Worm (Caenorhabditis elegans): ENCODE data around the gene vms-1.

Gene vms-1

ce11 chrIII:8124323-8124722, 36.0 kb downstream of the vms-1 start (continued):
- TF ChIP-seq nhr-20 (tag; optimal IDR thresholded peaks at IDR 0.05) (peak; percentile 40), ama-1 (optimal IDR thresholded peaks at IDR 0.05) (no peak), zip-4 (GFP tag; optimal IDR thresholded peaks at IDR 0.05) (no peak), dpl-1 (GFP tag; optimal IDR thresholded peaks at IDR 0.05) (peak; percentile 13 to 27 (median 27)), nhr-28 (tag; optimal IDR thresholded peaks at IDR 0.05) (no peak), nhr-19 (GFP tag; conservative IDR thresholded peaks at IDR 0.05) (peak; percentile 31; the same call in 1 of the 2 replicates), fos-1 (tag; optimal IDR thresholded peaks at IDR 0.05) (peak; percentile 76), mef-2 (tag; optimal IDR thresholded peaks at IDR 0.05) (no peak), ceh-82 (tag; optimal IDR thresholded peaks at IDR 0.05) (peak; percentile 0 to 62 (median 9)), unc-62 (GFP tag; optimal IDR thresholded peaks at IDR 0.05) (no peak), nhr-85 (tag) (peak; percentile 77), lin-14 (GFP tag; optimal IDR thresholded peaks at IDR 0.05) (peak; percentile 89)

- TF ChIP-seq lsy-2 (tag; optimal IDR thresholded peaks at IDR 0.05) (peak; percentile 73 to 84), irx-1 (tag; optimal IDR thresholded peaks at IDR 0.05) (peak; percentile 16), elt-3 (tag; optimal IDR thresholded peaks at IDR 0.05) (peak in 1 of 6 experiments; percentile 30), F16B12.6 (tag; optimal IDR thresholded peaks at IDR 0.05) (no peak), hpl-2 (GFP tag; optimal IDR thresholded peaks at IDR 0.05) (no peak), nhr-12 (tag; optimal IDR thresholded peaks at IDR 0.05) (no peak), jun-1 (tag; optimal IDR thresholded peaks at IDR 0.05) (peak; percentile 65), lin-13 (GFP tag; optimal IDR thresholded peaks at IDR 0.05) (peak; percentile 57), rnt-1 (tag; optimal IDR thresholded peaks at IDR 0.05) (peak; percentile 71), snu-23 (GFP tag; optimal IDR thresholded peaks at IDR 0.05) (peak; percentile 77), egl-13 (tag; optimal IDR thresholded peaks at IDR 0.05) (no peak), xbp-1 (tag; optimal IDR thresholded peaks at IDR 0.05) (peak; percentile 56), nhr-85 (tag) (peak; percentile 82), nhr-90 (tag; optimal IDR thresholded peaks at IDR 0.05; ENCODE audit: poor library complexity) (peak; percentile 14), nhr-20 (tag; optimal IDR thresholded peaks at IDR 0.05) (peak; percentile 53), isw-1 (GFP tag; IDR thresholded peaks at IDR 0.05) (peak; percentile 26; the same call in 1 of the 2 replicates), sox-4 (tag; optimal IDR thresholded peaks at IDR 0.05) (no peak), swsn-7 (tag; optimal IDR thresholded peaks at IDR 0.05) (peak; percentile 77), nhr-11 (tag; optimal IDR thresholded peaks at IDR 0.05) (peak; percentile 41), ceh-88 (GFP tag; IDR thresholded peaks at IDR 0.05) (no peak), C04F5.9 (tag; optimal IDR thresholded peaks at IDR 0.05) (no peak), fkh-10 (GFP tag; optimal IDR thresholded peaks at IDR 0.05) (no peak), pag-3 (tag; optimal IDR thresholded peaks at IDR 0.05; ENCODE audit: borderline replicate concordance, insufficient read depth) (no peak), elt-2 (tag; optimal IDR thresholded peaks at IDR 0.05) (peak; percentile 22), fkh-8 (tag; optimal IDR thresholded peaks at IDR 0.05) (peak; percentile 36), unc-86 (tag; optimal IDR thresholded peaks at IDR 0.05) (peak; percentile 46), efl-1 (optimal IDR thresholded peaks at IDR 0.05) (peak; percentile 77 to 95), efl-1 (GFP tag; optimal IDR thresholded peaks at IDR 0.05 in 1 of 2) (peak; percentile 22 to 73), pqm-1 (tag; optimal IDR thresholded peaks at IDR 0.05) (no peak), lir-3 (tag; optimal IDR thresholded peaks at IDR 0.05; ENCODE audit: poor library complexity) (peak; percentile 58), unc-62 (GFP tag; optimal IDR thresholded peaks at IDR 0.05) (no peak), C16A3.4 (tag; optimal IDR thresholded peaks at IDR 0.05) (no peak), lin-39 (tag; optimal IDR thresholded peaks at IDR 0.05) (no peak), nhr-76 (tag; optimal IDR thresholded peaks at IDR 0.05) (no peak), ama-1 (optimal IDR thresholded peaks at IDR 0.05) (peak; percentile 10), blmp-1 (tag; optimal IDR thresholded peaks at IDR 0.05) (peak; percentile 62), unc-98 (GFP tag; IDR thresholded peaks at IDR 0.05) (no peak), ztf-4 (tag; optimal IDR thresholded peaks at IDR 0.05) (no peak), skn-1 (tag; optimal IDR thresholded peaks at IDR 0.05) (peak; percentile 52), dpl-1 (GFP tag; optimal IDR thresholded peaks at IDR 0.05) (peak in 2 of 3 experiments; percentile 33 to 36), efl-3 (GFP tag; optimal IDR thresholded peaks at IDR 0.05) (no peak), alr-1 (tag; optimal IDR thresholded peaks at IDR 0.05; ENCODE audit: borderline replicate concordance) (no peak), nhr-19 (GFP tag; conservative IDR thresholded peaks at IDR 0.05) (peak; percentile 45), tbx-2 (tag; optimal IDR thresholded peaks at IDR 0.05) (peak; percentile 50), zag-1 (tag; optimal IDR thresholded peaks at IDR 0.05) (no peak)
Observed at ce11 chrIII:8125234-8125633, 36.9 kb downstream of the vms-1 start.

Measured in whole organism, L1 larva.